Fruit fly (Drosophila melanogaster) whole organism, wandering third instar larva: Measurements from ENCODE around the gene CG2021.
A peak's percentile ranks its signal among the peaks of the same experiment; 100 is the strongest.

Source experiments
- Abd-B ChIP-seq: fragments of >200 bp; optimal IDR thresholded peaks from 2 replicates; lab custom pipeline; 2017; ENCODE audit warnings: missing biosample characterization, missing genetic modification characterization
- CG32264 ChIP-seq: fragments of 200-800 bp; sonication (Bioruptor generic); optimal IDR thresholded peaks from 2 replicates; lab custom pipeline; 2016; ENCODE audit warnings: missing biosample characterization, missing genetic modification characterization
- CG9705 ChIP-seq: fragments of 200-800 bp; sonication (Bioruptor generic); optimal IDR thresholded peaks from 2 replicates; lab custom pipeline; 2018; ENCODE audit warnings: missing biosample characterization, mild to moderate bottlenecking, missing genetic modification characterization
- CrebA ChIP-seq: fragments of 200-800 bp; sonication (Bioruptor generic); optimal IDR thresholded peaks from 2 replicates; lab custom pipeline; 2016; ENCODE audit warnings: missing biosample characterization, mild to moderate bottlenecking, missing genetic modification characterization, borderline replicate concordance
- Dfd ChIP-seq: fragments of >200 bp; optimal IDR thresholded peaks from 2 replicates; lab custom pipeline; 2017; ENCODE audit warnings: missing biosample characterization, missing genetic modification characterization
- Dif ChIP-seq: fragments of 200-275, 200-300 bp; sonication (Bioruptor generic); optimal IDR thresholded peaks from 2 replicates; lab custom pipeline; 2018; ENCODE audit warnings: missing biosample characterization, missing genetic modification characterization; ENCODE audit not compliant: partially characterized antibody
- GATAd ChIP-seq: sonication (Bioruptor generic); optimal IDR thresholded peaks from 2 replicates; lab custom pipeline; 2016; ENCODE audit warnings: missing biosample characterization, missing genetic modification characterization
- HLH106 ChIP-seq: fragments of 200-800 bp; optimal IDR thresholded peaks from 3 replicates; lab custom pipeline; 2019; ENCODE audit warnings: missing biosample characterization, mild to moderate bottlenecking, missing genetic modification characterization, moderate library complexity
- Hnf4 ChIP-seq: fragments of 200-800 bp; sonication (Bioruptor generic); optimal IDR thresholded peaks from 2 replicates; lab custom pipeline; 2016; ENCODE audit warnings: missing biosample characterization, mild to moderate bottlenecking, missing genetic modification characterization
- Hr78 ChIP-seq: fragments of >200 bp; optimal IDR thresholded peaks from 2 replicates; lab custom pipeline; 2017; ENCODE audit warnings: missing biosample characterization, missing genetic modification characterization
- Hr83 ChIP-seq: fragments of 200-300 bp; sonication (Bioruptor generic); optimal IDR thresholded peaks from 2 replicates; lab custom pipeline; 2016; ENCODE audit warnings: missing biosample characterization, mild to moderate bottlenecking, missing genetic modification characterization, moderate library complexity; ENCODE audit not compliant: poor library complexity, severe bottlenecking
- Jra ChIP-seq: sonication (Bioruptor generic); optimal IDR thresholded peaks from 2 replicates; lab custom pipeline; 2016; ENCODE audit warnings: missing biosample characterization, missing genetic modification characterization
- Mio ChIP-seq: sonication (Bioruptor generic); optimal IDR thresholded peaks from 2 replicates; lab custom pipeline; 2016; ENCODE audit warnings: missing biosample characterization, missing genetic modification characterization
- Myc ChIP-seq: fragments of >200 bp; optimal IDR thresholded peaks from 2 replicates; lab custom pipeline; 2017
- N ChIP-seq: fragments of >200 bp; optimal IDR thresholded peaks from 2 replicates; lab custom pipeline; 2018; ENCODE audit warnings: missing biosample characterization, missing external identifiers, missing genetic modification characterization
- OdsH ChIP-seq: fragments of 200-800 bp; sonication (Bioruptor generic); optimal IDR thresholded peaks from 2 replicates; lab custom pipeline; 2016; ENCODE audit warnings: missing biosample characterization, mild to moderate bottlenecking, missing genetic modification characterization
- Rel ChIP-seq, 2 experiments: fragments of 200-800 bp; sonication (Bioruptor generic) in 1 of 2; optimal IDR thresholded peaks; 2 replicates in 1 of 2; 3 replicates in 1 of 2; lab custom pipeline; 2016 to 2019; ENCODE audit warnings: mild to moderate bottlenecking in 2 of 2, missing biosample characterization in 2 of 2, missing genetic modification characterization in 2 of 2, moderate library complexity in 1 of 2
- Sp1 ChIP-seq: fragments of 200-800 bp; sonication (Bioruptor generic); optimal IDR thresholded peaks from 3 replicates; lab custom pipeline; 2019; ENCODE audit warnings: missing biosample characterization, mild to moderate bottlenecking, missing genetic modification characterization, moderate library complexity
- Vsx2 ChIP-seq: fragments of 200-300, 225-300 bp; sonication (Bioruptor generic); optimal IDR thresholded peaks from 2 replicates; lab custom pipeline; 2018; ENCODE audit warnings: missing biosample characterization, missing genetic modification characterization; ENCODE audit not compliant: partially characterized antibody
- br ChIP-seq: fragments of 200-800 bp; sonication (Bioruptor generic); optimal IDR thresholded peaks from 2 replicates; lab custom pipeline; 2016; ENCODE audit warnings: missing biosample characterization, missing genetic modification characterization
- brk ChIP-seq: fragments of 200-800 bp; sonication (Bioruptor generic); optimal IDR thresholded peaks from 2 replicates; lab custom pipeline; 2016; ENCODE audit warnings: missing biosample characterization, mild to moderate bottlenecking, missing genetic modification characterization
- dl ChIP-seq, 2 experiments: fragments of 175-275, 200-275 bp in 1 of 2; fragments of 200-275 bp in 1 of 2; sonication (Bioruptor generic); optimal IDR thresholded peaks; lab custom pipeline; 2018; ENCODE audit warnings: mild to moderate bottlenecking in 2 of 2, missing biosample characterization in 2 of 2, missing genetic modification characterization in 2 of 2, moderate library complexity in 2 of 2; ENCODE audit not compliant: partially characterized antibody in 2 of 2, insufficient read depth in 1 of 2
- dmrt93B ChIP-seq: fragments of 200-800 bp; sonication (Bioruptor generic); optimal IDR thresholded peaks from 2 replicates; lab custom pipeline; 2018; ENCODE audit warnings: missing biosample characterization, mild to moderate bottlenecking, missing genetic modification characterization
- dsf ChIP-seq: sonication (Bioruptor generic); optimal IDR thresholded peaks from 2 replicates; lab custom pipeline; 2016; ENCODE audit warnings: missing biosample characterization, missing genetic modification characterization, borderline replicate concordance
- ey ChIP-seq: fragments of 200-800 bp; sonication (Bioruptor generic); optimal IDR thresholded peaks from 2 replicates; lab custom pipeline; 2016; ENCODE audit warnings: missing biosample characterization, missing genetic modification characterization
- foxo ChIP-seq, 2 experiments: fragments of 200-800 bp; sonication (Bioruptor generic); optimal IDR thresholded peaks; 2 replicates in 1 of 2; 3 replicates in 1 of 2; lab custom pipeline; 2016 to 2017; ENCODE audit warnings: missing biosample characterization in 2 of 2, missing genetic modification characterization in 2 of 2
- fru ChIP-seq: fragments of 200-800 bp; sonication (Bioruptor generic); optimal IDR thresholded peaks from 3 replicates; lab custom pipeline; 2016; ENCODE audit warnings: missing biosample characterization, mild to moderate bottlenecking, missing genetic modification characterization
- h ChIP-seq: fragments of 200-800 bp; sonication (Bioruptor generic); optimal IDR thresholded peaks from 3 replicates; lab custom pipeline; 2016; ENCODE audit warnings: missing biosample characterization, mild to moderate bottlenecking, missing genetic modification characterization
- jim ChIP-seq: fragments of 175-275, 200-325 bp; sonication (Bioruptor generic); optimal IDR thresholded peaks from 2 replicates; lab custom pipeline; 2016; ENCODE audit warnings: missing biosample characterization, mild to moderate bottlenecking, missing genetic modification characterization
- lola ChIP-seq: fragments of >200 bp; optimal IDR thresholded peaks from 2 replicates; lab custom pipeline; 2017; ENCODE audit warnings: missing biosample characterization, missing genetic modification characterization
- pan ChIP-seq: fragments of >200 bp; optimal IDR thresholded peaks from 2 replicates; lab custom pipeline; 2017
- psq ChIP-seq: fragments of 200-800 bp; sonication (Bioruptor generic); optimal IDR thresholded peaks from 3 replicates; lab custom pipeline; 2017; ENCODE audit warnings: missing biosample characterization, mild to moderate bottlenecking, missing genetic modification characterization, moderate library complexity
- rgr ChIP-seq: fragments of 200-800 bp; sonication (Bioruptor generic); optimal IDR thresholded peaks from 3 replicates; lab custom pipeline; 2016; ENCODE audit warnings: missing biosample characterization, mild to moderate bottlenecking, missing genetic modification characterization
- sv ChIP-seq: fragments of 200-800 bp; sonication (Bioruptor generic); optimal IDR thresholded peaks from 3 replicates; lab custom pipeline; 2016; ENCODE audit warnings: missing biosample characterization, missing genetic modification characterization
- tai ChIP-seq: sonication (Bioruptor generic); optimal IDR thresholded peaks from 2 replicates; lab custom pipeline; 2016; ENCODE audit warnings: missing biosample characterization, missing genetic modification characterization
- usp ChIP-seq: fragments of >200 bp; optimal IDR thresholded peaks from 2 replicates; lab custom pipeline; 2017; ENCODE audit warnings: missing biosample characterization, missing genetic modification characterization
- woc ChIP-seq: sonication (Bioruptor generic); optimal IDR thresholded peaks from 2 replicates; lab custom pipeline; 2016; ENCODE audit warnings: missing biosample characterization, mild to moderate bottlenecking, missing genetic modification characterization

The CG2021 gene

dm6 chr3L:1754935-1755334, 22.3 kb downstream of the CG2021 start:
- TF ChIP-seq Jra (no peak), woc (GFP tag; lab: Kevin White, UChicago) (no peak), dl (GFP tag; optimal IDR thresholded peaks at IDR 0.05; lab: Kevin White, UChicago; ENCODE audit: insufficient read depth in 1 of 2, partially characterized antibody in 2 of 2) (no peak), Sp1 (GFP tag; lab: Kevin White, UChicago) (no peak), Hr78 (GFP tag; lab: Kevin White, UChicago) (no peak), brk (no peak), Mio (GFP tag; lab: Kevin White, UChicago) (no peak), lola (no peak), foxo (GFP tag; optimal IDR thresholded peaks at IDR 0.05; lab: Kevin White, UChicago) (no peak), Dfd (GFP tag; lab: Kevin White, UChicago) (no peak), ey (GFP tag; lab: Kevin White, UChicago) (no peak), CG9705 (GFP tag; lab: Kevin White, UChicago) (no peak), OdsH (GFP tag; lab: Kevin White, UChicago) (no peak), CrebA (GFP tag; lab: Kevin White, UChicago) (no peak), sv (GFP tag; lab: Kevin White, UChicago) (no peak), GATAd (GFP tag; lab: Kevin White, UChicago) (no peak), psq (GFP tag; lab: Kevin White, UChicago) (no peak), h (GFP tag; lab: Kevin White, UChicago) (no peak)

dm6 chr3L:1754262-1754661, 22.9 kb downstream of the CG2021 start:
- TF ChIP-seq Myc (no peak), Sp1 (GFP tag; lab: Kevin White, UChicago) (no peak), ey (GFP tag; lab: Kevin White, UChicago) (no peak), Jra (no peak), N (GFP tag; lab: Kevin White, UChicago) (no peak), Mio (GFP tag; lab: Kevin White, UChicago) (no peak)

dm6 chr3L:1748218-1748617, 29.0 kb downstream of the CG2021 start:
- no peak for TF ChIP-seq N (GFP tag; lab: Kevin White, UChicago)
- peak; percentile 51 for TF ChIP-seq Vsx2 (GFP tag; lab: Kevin White, UChicago)

- peak; percentile 99 for TF ChIP-seq dmrt93B (GFP tag; lab: Kevin White, UChicago)
- peak; percentile 33 for TF ChIP-seq jim (GFP tag; lab: Kevin White, UChicago)
- no peak for TF ChIP-seq N (GFP tag; lab: Kevin White, UChicago)
- TF ChIP-seq CG32264 (GFP tag; lab: Kevin White, UChicago), result peak; percentile 99
- TF ChIP-seq Hnf4 (GFP tag; lab: Kevin White, UChicago), result peak; percentile 99
- TF ChIP-seq h (GFP tag; lab: Kevin White, UChicago), result peak; percentile 100
- no peak for TF ChIP-seq lola
- peak; percentile 99 for TF ChIP-seq OdsH (GFP tag; lab: Kevin White, UChicago)
- TF ChIP-seq CG9705 (GFP tag; lab: Kevin White, UChicago), result peak; percentile 99
- TF ChIP-seq GATAd (GFP tag; lab: Kevin White, UChicago), result peak; percentile 94
- TF ChIP-seq Mio (GFP tag; lab: Kevin White, UChicago), result peak; percentile 88
- peak; percentile 100 for TF ChIP-seq HLH106 (tag; lab: Kevin White, UChicago)
- no peak for TF ChIP-seq tai (GFP tag; lab: Kevin White, UChicago)
- TF ChIP-seq Jra, result peak; percentile 98
- TF ChIP-seq pan (lab: Kevin White, UChicago), result no peak
- TF ChIP-seq Rel (GFP tag; optimal IDR thresholded peaks at IDR 0.05; lab: Kevin White, UChicago), result peak; percentile 97
- peak; percentile 93 for TF ChIP-seq Rel (tag; optimal IDR thresholded peaks at IDR 0.05; lab: Kevin White, UChicago)
- TF ChIP-seq foxo (GFP tag; optimal IDR thresholded peaks at IDR 0.05; lab: Kevin White, UChicago), result peak; percentile 96 to 100
- peak; percentile 99 for TF ChIP-seq rgr
- peak; percentile 4 for TF ChIP-seq Dif
- peak; percentile 99 for TF ChIP-seq ey (GFP tag; lab: Kevin White, UChicago)
- TF ChIP-seq sv (GFP tag; lab: Kevin White, UChicago), result peak; percentile 99
- TF ChIP-seq psq (GFP tag; lab: Kevin White, UChicago), result peak; percentile 97
- peak; percentile 99 for TF ChIP-seq br
- peak; percentile 94 for TF ChIP-seq dsf
- TF ChIP-seq Myc, result no peak
- TF ChIP-seq Abd-B (GFP tag; lab: Kevin White, UChicago), result no peak
- TF ChIP-seq Hr78 (GFP tag; lab: Kevin White, UChicago), result no peak
- peak; percentile 99 for TF ChIP-seq fru
- no peak for TF ChIP-seq usp (GFP tag; lab: Kevin White, UChicago)
- TF ChIP-seq woc (GFP tag; lab: Kevin White, UChicago), result peak; percentile 98
- TF ChIP-seq Hr83 (GFP tag; lab: Kevin White, UChicago), result peak; percentile 95
- TF ChIP-seq Dfd (GFP tag; lab: Kevin White, UChicago), result no peak
- TF ChIP-seq brk, result no peak
- TF ChIP-seq Sp1 (GFP tag; lab: Kevin White, UChicago), result peak; percentile 99
- TF ChIP-seq dl (GFP tag; optimal IDR thresholded peaks at IDR 0.05; lab: Kevin White, UChicago; ENCODE audit: insufficient read depth in 1 of 2, partially characterized antibody in 2 of 2), result no peak
- no peak for TF ChIP-seq CrebA (GFP tag; lab: Kevin White, UChicago)
- no peak for TF ChIP-seq Vsx2 (GFP tag; lab: Kevin White, UChicago)
These were observed 30.6 kb downstream of the CG2021 start, which contains the start of gene CG13921 for dm6 chr3L:1746338-1747199. Gene CG13921, plus strand, starts transcription at chr3L:1746907.
